Fruit fly (Drosophila melanogaster): Measurements from ENCODE around the gene fz2.

DNA sequence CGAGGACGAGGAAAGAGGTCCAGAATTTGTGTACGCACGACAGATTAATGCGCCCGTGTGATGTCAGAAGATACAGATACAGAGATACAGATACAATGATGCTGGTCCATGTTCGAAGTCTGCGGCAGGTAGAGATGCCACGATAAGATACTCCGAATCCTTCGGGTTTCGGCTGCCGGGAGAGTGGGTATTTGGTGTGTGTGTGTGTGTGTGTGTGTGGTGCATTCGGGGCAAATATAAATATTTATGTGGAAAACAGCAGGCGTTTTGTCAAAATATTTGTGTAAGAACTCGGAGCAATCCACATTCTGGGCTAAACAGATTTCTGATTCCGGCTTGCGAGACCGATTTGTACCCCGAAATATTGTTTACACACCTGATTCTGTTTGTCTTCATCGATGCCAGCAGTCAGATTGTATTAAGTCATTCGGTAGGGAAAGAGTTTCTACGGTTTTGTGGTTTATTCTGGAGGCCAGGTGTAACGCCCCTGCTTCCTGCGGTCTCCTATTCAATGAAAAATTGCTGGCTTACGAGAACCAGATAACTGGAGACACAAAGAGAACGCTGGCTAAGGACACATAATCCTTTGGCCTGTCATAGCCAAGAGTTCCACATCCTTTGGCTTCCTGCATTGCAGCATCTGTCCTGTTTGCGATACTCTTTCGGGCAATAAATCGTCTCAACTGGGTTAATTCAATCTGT is 51.0 kb downstream of the fz2 start:
- TF ChIP-seq Sin3A (optimal IDR thresholded peaks at IDR 0.05) (no peak), CG12769 (tag; optimal IDR thresholded peaks at IDR 0.05) (no peak), CG8290 (GFP tag; optimal IDR thresholded peaks at IDR 0.05) (no peak), CG8290 (tag; optimal IDR thresholded peaks at IDR 0.05) (peak in 1 of 2 experiments; percentile 6), luna (GFP tag; optimal IDR thresholded peaks at IDR 0.05) (no peak), kni (GFP tag; optimal IDR thresholded peaks at IDR 0.05) (peak; percentile 84)
